Fruit fly (Drosophila melanogaster): ENCODE data around the gene Ir68a.
A peak's percentile ranks its signal among the peaks of the same experiment; 100 is the strongest.

- TF ChIP-seq CG8478 (optimal IDR thresholded peaks at IDR 0.05): no peak
- peak; percentile 92 to 93 for TF ChIP-seq CTCF (optimal IDR thresholded peaks at IDR 0.05)
Measured at dm6 chr3L:11248303-11248702, 12.3 kb upstream of the Ir68a start.
